Worm (Caenorhabditis elegans) whole organism, young adult: ENCODE results near the gene K07H8.9.

Experiments
- F52B5.7 ChIP-seq: sonication (generic microtip); optimal IDR thresholded peaks from 2 replicates; lab custom pipeline; 2016; ENCODE audit warnings: mild to moderate bottlenecking, missing genetic modification characterization, missing compliant biosample characterization
- ama-1 ChIP-seq, 3 experiments: fragments of 150-350 bp in 1 of 3; sonication (generic microtip) in 2 of 3; optimal IDR thresholded peaks; 2 replicates each; lab custom pipeline; 2014 to 2018; ENCODE audit warnings: missing biosample characterization in 2 of 3, missing genetic modification characterization in 2 of 3, missing genetic modification reagents in 2 of 3
- bed-2 ChIP-seq: fragments of 200-800 bp; sonication (Bioruptor generic); IDR thresholded peaks from 2 replicates; pipeline ENCODE4 v1.3.6; 2022; ENCODE audit warnings: missing genetic modification reagents, missing genetic modification characterization, missing compliant biosample characterization
- dpl-1 ChIP-seq: fragments of 150-350 bp; optimal IDR thresholded peaks from 2 replicates; lab custom pipeline; 2014; ENCODE audit warnings: missing biosample characterization, missing genetic modification reagents, missing genetic modification characterization
- nhr-120 ChIP-seq: fragments of 200-800 bp; sonication (Bioruptor generic); IDR thresholded peaks from 2 replicates; pipeline ENCODE4 v1.3.6; 2022; ENCODE audit warnings: missing genetic modification characterization, missing compliant biosample characterization
- snpc-1.1 ChIP-seq: sonication (generic microtip); optimal IDR thresholded peaks from 2 replicates; lab custom pipeline; 2017; ENCODE audit warnings: missing genetic modification characterization, mild to moderate bottlenecking, missing compliant biosample characterization, antibody characterized with exemption, moderate library complexity, missing genotype, missing genetic modification reagents; ENCODE audit not compliant: insufficient read depth
- snpc-3.4 ChIP-seq: sonication (generic microtip); optimal IDR thresholded peaks from 2 replicates; lab custom pipeline; 2017; ENCODE audit warnings: missing genetic modification characterization, mild to moderate bottlenecking, missing compliant biosample characterization, antibody characterized with exemption, moderate library complexity, missing genotype, missing genetic modification reagents
- unc-62 ChIP-seq: fragments of 150-350 bp; optimal IDR thresholded peaks from 2 replicates; lab custom pipeline; 2014; ENCODE audit warnings: missing biosample characterization, missing genetic modification reagents, missing genetic modification characterization

- TF ChIP-seq bed-2 (GFP tag; lab: Robert Waterston, UW) (no peak), snpc-1.1 (tag; lab: Kevin White, UChicago) (no peak), nhr-120 (GFP tag; lab: Robert Waterston, UW) (no peak), dpl-1 (GFP tag; lab: Kevin White, UChicago) (no peak), F52B5.7 (tag; lab: Kevin White, UChicago) (no peak), unc-62 (GFP tag; lab: Kevin White, UChicago) (no peak), snpc-3.4 (tag; lab: Kevin White, UChicago) (no peak), ama-1 (optimal IDR thresholded peaks at IDR 0.05; lab: Kevin White, UChicago) (no peak), ama-1 (GFP tag; optimal IDR thresholded peaks at IDR 0.05; lab: Kevin White, UChicago) (no peak)
Measured at ce11 chrIV:8301925-8302324, 15.6 kb upstream of the K07H8.9 start.
